Fruit fly (Drosophila melanogaster) whole organism, pupa: ENCODE results near the gene Nulp1.
A peak's percentile ranks its signal among the peaks of the same experiment; 100 is the strongest.

Experiments
- CG10348 ChIP-seq: fragments of 200-800 bp; sonication (Bioruptor generic); IDR thresholded peaks from 2 replicates; pipeline ENCODE4 v1.3.6; 2022; ENCODE audit warnings: missing biosample characterization, missing genetic modification characterization
- CG12605 ChIP-seq: fragments of 200-800 bp; sonication (Bioruptor generic); IDR thresholded peaks from 2 replicates; pipeline ENCODE4 v1.3.6; 2022; ENCODE audit warnings: missing biosample characterization, missing genetic modification characterization
- CG13204 ChIP-seq: fragments of 200-800 bp; sonication (Bioruptor generic); optimal IDR thresholded peaks from 2 replicates; lab custom pipeline; 2018; ENCODE audit warnings: missing biosample characterization, mild to moderate bottlenecking, missing genetic modification characterization, moderate library complexity
- CG14655 ChIP-seq: fragments of 200-800 bp; sonication (Bioruptor generic); optimal IDR thresholded peaks from 3 replicates; lab custom pipeline; 2017; ENCODE audit warnings: mild to moderate bottlenecking, missing biosample characterization, missing genetic modification reagents, missing genetic modification characterization
- CG15710 ChIP-seq: fragments of 200-800 bp; sonication (Bioruptor generic); optimal IDR thresholded peaks from 2 replicates; lab custom pipeline; 2018; ENCODE audit warnings: missing biosample characterization, mild to moderate bottlenecking, missing genetic modification characterization, moderate library complexity
- CG17806 ChIP-seq: fragments of 200-800 bp; sonication (Bioruptor generic); optimal IDR thresholded peaks from 2 replicates; lab custom pipeline; 2018; ENCODE audit warnings: missing biosample characterization, mild to moderate bottlenecking, missing genetic modification characterization, moderate library complexity
- CG32121 ChIP-seq: fragments of 200-800 bp; sonication (Bioruptor generic); IDR thresholded peaks from 2 replicates; pipeline ENCODE4 v1.3.6; 2022; ENCODE audit warnings: missing biosample characterization, missing genetic modification characterization
- CG34367 ChIP-seq: fragments of 200-800 bp; sonication (Bioruptor generic); optimal IDR thresholded peaks from 2 replicates; lab custom pipeline; 2018; ENCODE audit warnings: missing biosample characterization, mild to moderate bottlenecking, missing genetic modification characterization
- CG4496 ChIP-seq: fragments of 200-800 bp; sonication (Bioruptor generic); IDR thresholded peaks from 3 replicates; pipeline ENCODE4 v1.3.6; 2022; ENCODE audit warnings: missing biosample characterization, missing genetic modification characterization
- CG8159 ChIP-seq: fragments of 200-800 bp; sonication (Bioruptor generic); optimal IDR thresholded peaks from 3 replicates; lab custom pipeline; 2018; ENCODE audit warnings: missing biosample characterization, mild to moderate bottlenecking, missing genetic modification characterization, moderate library complexity
- CG8301 ChIP-seq: fragments of 200-800 bp; sonication (Bioruptor generic); optimal IDR thresholded peaks from 2 replicates; lab custom pipeline; 2018; ENCODE audit warnings: missing biosample characterization, mild to moderate bottlenecking, missing genetic modification characterization
- CG9948 ChIP-seq: fragments of 200-800 bp; sonication (Bioruptor generic); optimal IDR thresholded peaks from 2 replicates; lab custom pipeline; 2018; ENCODE audit warnings: missing biosample characterization, mild to moderate bottlenecking, missing genetic modification characterization, moderate library complexity
- D1 ChIP-seq: fragments of 200-800 bp; sonication (Bioruptor generic); optimal IDR thresholded peaks from 2 replicates; lab custom pipeline; 2018; ENCODE audit warnings: missing biosample characterization, mild to moderate bottlenecking, missing genetic modification characterization, moderate library complexity
- EcR ChIP-seq: fragments of 200-800 bp; sonication (Bioruptor generic); optimal IDR thresholded peaks from 3 replicates; lab custom pipeline; 2019; ENCODE audit warnings: missing biosample characterization, missing genetic modification characterization, mild to moderate bottlenecking, moderate library complexity, missing genetic modification reagents
- Ets98B ChIP-seq: fragments of 200-800 bp; sonication (Bioruptor generic); IDR thresholded peaks from 2 replicates; pipeline ENCODE4 v1.3.6; 2022; ENCODE audit warnings: missing biosample characterization, missing genetic modification characterization
- Pif1A ChIP-seq: fragments of 200-800 bp; sonication (Bioruptor generic); optimal IDR thresholded peaks from 3 replicates; lab custom pipeline; 2016; ENCODE audit warnings: missing biosample characterization, missing genetic modification characterization
- Pif1B ChIP-seq: fragments of 200-800 bp; sonication (Bioruptor generic); optimal IDR thresholded peaks from 3 replicates; lab custom pipeline; 2016; ENCODE audit warnings: missing biosample characterization, missing genetic modification characterization
- Snoo ChIP-seq: fragments of 200-800 bp; sonication (Bioruptor generic); optimal IDR thresholded peaks from 3 replicates; lab custom pipeline; 2017; ENCODE audit warnings: missing biosample characterization, mild to moderate bottlenecking, missing genetic modification characterization, inconsistent platforms
- fd96Ca ChIP-seq: fragments of 200-800 bp; sonication (Bioruptor generic); IDR thresholded peaks from 3 replicates; pipeline ENCODE4 v1.3.6; 2022; ENCODE audit warnings: missing biosample characterization, missing genetic modification characterization
- gl ChIP-seq: fragments of 200-800 bp; sonication (Bioruptor generic); optimal IDR thresholded peaks from 2 replicates; lab custom pipeline; 2018; ENCODE audit warnings: missing biosample characterization, mild to moderate bottlenecking, missing genetic modification characterization
- rn ChIP-seq: fragments of 200-800 bp; sonication (Bioruptor generic); IDR thresholded peaks from 2 replicates; pipeline ENCODE4 v1.3.6; 2022; ENCODE audit warnings: missing biosample characterization, missing genetic modification characterization

Gene Nulp1

DNA sequence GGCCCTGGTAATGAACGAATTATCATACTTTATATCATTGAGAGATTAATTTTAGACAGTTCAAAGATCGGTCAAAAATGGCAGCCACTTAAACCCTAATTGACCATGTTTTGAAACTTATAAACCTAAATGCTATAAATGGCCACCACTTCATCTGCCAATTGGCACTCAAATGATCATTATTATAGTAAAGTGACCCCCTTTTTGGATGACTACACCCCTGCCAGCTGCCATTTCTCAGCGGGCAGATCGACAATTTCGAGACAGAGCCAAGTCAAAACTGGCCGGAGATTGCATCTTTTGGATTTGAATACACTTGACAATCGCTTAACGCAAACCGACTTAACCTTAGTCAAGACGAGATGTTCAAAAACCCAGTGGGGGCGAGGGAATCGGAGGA is 46.0 kb downstream of the Nulp1 start:
- TF ChIP-seq Ets98B (GFP tag; lab: Robert Waterston, UW): peak; percentile 18; the same call in 1 of the 2 replicates
- no peak for TF ChIP-seq D1 (tag; lab: Kevin White, UChicago)
- TF ChIP-seq CG13204: no peak
- peak; percentile 21 for TF ChIP-seq CG15710 (tag; lab: Kevin White, UChicago)
- TF ChIP-seq CG17806 (tag; lab: Kevin White, UChicago): peak; percentile 22
- TF ChIP-seq Pif1A: no peak
- no peak for TF ChIP-seq rn
- TF ChIP-seq CG12605 (GFP tag; lab: Robert Waterston, UW): no peak
- TF ChIP-seq CG14655: no peak
- no peak for TF ChIP-seq CG10348 (GFP tag; lab: Robert Waterston, UW)
- TF ChIP-seq EcR: no peak
- TF ChIP-seq Snoo (tag; lab: Kevin White, UChicago): peak; percentile 11
- TF ChIP-seq CG4496 (GFP tag; lab: Robert Waterston, UW): peak; percentile 45; the same call in 1 of the 3 replicates
- no peak for TF ChIP-seq CG32121
- TF ChIP-seq Pif1B: no peak
- TF ChIP-seq CG8159 (tag; lab: Kevin White, UChicago): peak; percentile 45
- TF ChIP-seq CG34367: no peak
- TF ChIP-seq CG9948 (tag; lab: Kevin White, UChicago): no peak
- 0 out of 3 replicates have a peak, but pooled peaks have one; percentile 43 for TF ChIP-seq fd96Ca (GFP tag; lab: Robert Waterston, UW)
- TF ChIP-seq gl (tag; lab: Kevin White, UChicago): no peak
- peak; percentile 26 for TF ChIP-seq CG8301 (tag; lab: Kevin White, UChicago)

dm6 chr3L:8157079-8157478 is 46.9 kb downstream of the Nulp1 start:
- TF ChIP-seq Ets98B (GFP tag; lab: Robert Waterston, UW) (no peak), EcR (peak; percentile 48), CG14655 (no peak), fd96Ca (GFP tag; lab: Robert Waterston, UW) (no peak), D1 (tag; lab: Kevin White, UChicago) (no peak), Pif1A (peak; percentile 22), CG15710 (tag; lab: Kevin White, UChicago) (peak; percentile 68), CG4496 (GFP tag; lab: Robert Waterston, UW) (no peak), CG32121 (0 out of 2 replicates have a peak, but pooled peaks have one; percentile 13), Pif1B (peak; percentile 46), CG34367 (peak; percentile 38), CG8301 (tag; lab: Kevin White, UChicago) (peak; percentile 5), CG8159 (tag; lab: Kevin White, UChicago) (peak; percentile 62), Snoo (tag; lab: Kevin White, UChicago) (peak; percentile 25), CG17806 (tag; lab: Kevin White, UChicago) (peak; percentile 31)

DNA sequence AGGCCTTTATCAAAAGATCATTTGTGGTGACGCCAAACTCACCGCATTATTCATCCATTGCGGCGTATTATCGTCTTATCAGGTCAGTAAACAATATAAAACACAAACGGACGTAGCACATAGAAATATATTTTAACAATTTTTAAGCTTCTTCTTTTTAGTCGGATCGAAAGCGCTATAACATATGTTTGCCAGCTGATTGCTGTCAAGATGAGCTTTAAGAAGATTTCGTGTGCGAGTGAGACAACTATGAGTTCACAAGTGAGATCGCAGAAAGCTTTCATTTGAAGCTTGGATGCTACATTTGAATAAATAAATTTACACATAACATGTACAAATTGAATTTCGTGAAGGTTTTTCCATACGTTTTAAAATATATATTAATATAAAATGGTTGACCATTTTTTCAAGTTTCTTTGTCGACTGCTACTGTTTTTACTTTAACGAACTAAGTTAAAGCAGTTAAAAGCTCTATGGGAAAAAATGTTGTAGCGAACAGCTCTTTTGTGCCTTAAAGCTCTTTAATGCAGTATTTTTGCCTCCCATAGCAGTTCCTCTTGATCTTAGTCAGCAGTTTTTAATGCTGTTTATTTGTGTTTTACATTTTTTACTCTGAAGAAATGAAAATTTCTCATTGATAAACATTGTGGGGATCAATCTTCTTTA is 48.7 kb downstream of the Nulp1 start, which contains the start of gene CG42445:
Gene CG42445 (minus strand): TSS at position 186 of the 666 bp plus-strand sequence.
- TF ChIP-seq CG10348 (GFP tag; lab: Robert Waterston, UW): no peak
- no peak for TF ChIP-seq CG12605 (GFP tag; lab: Robert Waterston, UW)
- TF ChIP-seq Ets98B (GFP tag; lab: Robert Waterston, UW): no peak
- no peak for TF ChIP-seq CG13204
- TF ChIP-seq Snoo (tag; lab: Kevin White, UChicago): no peak
- no peak for TF ChIP-seq D1 (tag; lab: Kevin White, UChicago)
- no peak for TF ChIP-seq CG4496 (GFP tag; lab: Robert Waterston, UW)
- TF ChIP-seq Pif1A: no peak
- no peak for TF ChIP-seq CG9948 (tag; lab: Kevin White, UChicago)
- TF ChIP-seq gl (tag; lab: Kevin White, UChicago): no peak
- TF ChIP-seq CG14655: no peak
- TF ChIP-seq CG17806 (tag; lab: Kevin White, UChicago): no peak
- TF ChIP-seq rn: no peak
- TF ChIP-seq CG8301 (tag; lab: Kevin White, UChicago): no peak
- TF ChIP-seq CG32121: no peak
- no peak for TF ChIP-seq CG34367
- TF ChIP-seq Pif1B: no peak
- no peak for TF ChIP-seq CG8159 (tag; lab: Kevin White, UChicago)
- no peak for TF ChIP-seq fd96Ca (GFP tag; lab: Robert Waterston, UW)
- TF ChIP-seq EcR: no peak

- TF ChIP-seq Ets98B (GFP tag; lab: Robert Waterston, UW) (no peak), rn (no peak), CG8301 (tag; lab: Kevin White, UChicago) (no peak), CG14655 (no peak), CG4496 (GFP tag; lab: Robert Waterston, UW) (no peak), CG15710 (tag; lab: Kevin White, UChicago) (no peak), D1 (tag; lab: Kevin White, UChicago) (peak; percentile 14), Pif1A (no peak), CG12605 (GFP tag; lab: Robert Waterston, UW) (no peak)
These were observed 49.7 kb downstream of the Nulp1 start, which contains the start of gene CG43886 for dm6 chr3L:8159724-8160422. Gene CG43886 (minus strand): TSS chr3L:8159774.
